Fruit fly (Drosophila melanogaster): Measurements from ENCODE around the gene CG34437.

The CG34437 gene

DNA sequence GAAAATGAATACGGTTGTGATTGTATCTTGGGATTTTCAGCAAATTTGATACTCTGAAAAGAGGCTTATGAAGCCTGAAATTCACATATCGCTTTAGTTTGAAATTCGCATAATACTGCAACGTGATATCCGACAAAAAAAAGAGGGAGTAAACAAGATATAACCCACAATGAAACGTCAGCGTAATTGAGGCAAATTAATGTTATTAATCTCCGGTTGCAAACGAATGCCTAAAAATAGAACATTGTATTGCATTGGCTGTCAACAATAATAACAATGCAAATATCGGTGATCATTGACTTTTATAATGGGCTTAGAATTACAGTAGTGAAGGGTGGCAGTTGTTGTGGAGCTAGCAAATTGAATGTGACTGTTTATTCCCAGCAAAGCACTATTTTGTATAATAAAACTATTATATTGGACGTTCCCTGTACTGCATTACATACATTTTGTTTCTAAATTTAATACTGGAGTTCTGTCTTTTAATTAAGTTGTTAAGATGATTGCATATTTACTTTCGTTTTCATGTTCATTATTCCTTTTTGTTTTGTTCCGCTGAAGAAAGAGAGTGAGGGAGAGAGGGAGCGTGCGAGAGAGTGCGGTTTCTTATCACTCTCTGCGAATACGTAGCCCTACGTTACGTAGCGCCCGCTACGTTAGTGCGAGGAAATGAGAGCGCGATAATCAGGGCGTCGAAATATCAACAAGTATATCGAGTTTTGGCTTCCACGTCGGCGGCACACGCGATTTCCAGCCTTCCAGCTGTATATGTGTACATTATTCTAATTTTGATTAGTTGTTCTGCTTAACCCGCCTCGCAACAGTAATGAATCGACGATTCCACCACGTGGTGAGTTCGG is 47.0 kb downstream of the CG34437 start (continued):
- no peak for TF ChIP-seq D19B (GFP tag; optimal IDR thresholded peaks at IDR 0.05)
- TF ChIP-seq lov (optimal IDR thresholded peaks at IDR 0.05): no peak
- TF ChIP-seq lov (GFP tag; IDR thresholded peaks at IDR 0.05): no peak
- no peak for TF ChIP-seq NfI (GFP tag; optimal IDR thresholded peaks at IDR 0.05)
- peak; percentile 50 for TF ChIP-seq CG15479 (GFP tag; optimal IDR thresholded peaks at IDR 0.05)
- no peak for TF ChIP-seq CG6813 (GFP tag; optimal IDR thresholded peaks at IDR 0.05)
- TF ChIP-seq CG16779 (GFP tag; IDR thresholded peaks at IDR 0.05): no peak
- no peak for TF ChIP-seq CG3847 (GFP tag; IDR thresholded peaks at IDR 0.05)
- no peak for TF ChIP-seq slp2 (GFP tag; optimal IDR thresholded peaks at IDR 0.05)
- TF ChIP-seq CG7839 (tag; optimal IDR thresholded peaks at IDR 0.05): no peak
- TF ChIP-seq ab (GFP tag; optimal IDR thresholded peaks at IDR 0.05): no peak
- TF ChIP-seq mld (GFP tag; IDR thresholded peaks at IDR 0.05; ENCODE audit: partially characterized antibody): no peak
- peak; percentile 12 for TF ChIP-seq CG2120 (GFP tag; optimal IDR thresholded peaks at IDR 0.05)
- no peak for TF ChIP-seq wdn (GFP tag; IDR thresholded peaks at IDR 0.05)
- no peak for TF ChIP-seq twi (tag; optimal IDR thresholded peaks at IDR 0.05)
- TF ChIP-seq Atf6 (GFP tag; IDR thresholded peaks at IDR 0.05): peak; percentile 25; the same call in 1 of the 2 replicates
- peak; percentile 47; the same call in 2 of the 3 replicates for TF ChIP-seq zen2 (GFP tag; IDR thresholded peaks at IDR 0.05; ENCODE audit: partially characterized antibody)
- TF ChIP-seq Lim3 (GFP tag; IDR thresholded peaks at IDR 0.05): no peak
- TF ChIP-seq tup (GFP tag; optimal IDR thresholded peaks at IDR 0.05): no peak
- TF ChIP-seq Dref (GFP tag; IDR thresholded peaks at IDR 0.05): 0 out of 2 replicates have a peak, but pooled peaks have one; percentile 21
- TF ChIP-seq gce (GFP tag; IDR thresholded peaks at IDR 0.05): no peak
- TF ChIP-seq Deaf1 (tag; optimal IDR thresholded peaks at IDR 0.05): peak; percentile 7
- TF ChIP-seq CG31365 (tag; optimal IDR thresholded peaks at IDR 0.05): no peak
- TF ChIP-seq CG1529 (GFP tag; optimal IDR thresholded peaks at IDR 0.05): no peak
- no peak for TF ChIP-seq CG8944 (GFP tag; optimal IDR thresholded peaks at IDR 0.05)
- TF ChIP-seq ttk (GFP tag; IDR thresholded peaks at IDR 0.05): no peak
- TF ChIP-seq Ssrp (tag; optimal IDR thresholded peaks at IDR 0.05): no peak
- TF ChIP-seq Opbp (GFP tag; IDR thresholded peaks at IDR 0.05; ENCODE audit: partially characterized antibody): no peak
- no peak for TF ChIP-seq jumu (GFP tag; optimal IDR thresholded peaks at IDR 0.05)
- TF ChIP-seq tin (GFP tag; optimal IDR thresholded peaks at IDR 0.05): no peak
- no peak for TF ChIP-seq HLH3B (GFP tag; IDR thresholded peaks at IDR 0.05)
- TF ChIP-seq chinmo (GFP tag; IDR thresholded peaks at IDR 0.05; ENCODE audit: partially characterized antibody): peak; percentile 87; the same call in 3 of the 4 replicates
- no peak for TF ChIP-seq Kr (GFP tag; optimal IDR thresholded peaks at IDR 0.05)
- no peak for TF ChIP-seq dati (GFP tag; IDR thresholded peaks at IDR 0.05)
- TF ChIP-seq al (GFP tag; IDR thresholded peaks at IDR 0.05): no peak
- TF ChIP-seq NC2β (GFP tag; optimal IDR thresholded peaks at IDR 0.05): no peak
- no peak for TF ChIP-seq ftz-f1 (GFP tag; optimal IDR thresholded peaks at IDR 0.05)
- TF ChIP-seq yki (optimal IDR thresholded peaks at IDR 0.05): peak; percentile 43
- TF ChIP-seq gro (GFP tag; optimal IDR thresholded peaks at IDR 0.05): peak; percentile 6
- TF ChIP-seq zfh2 (GFP tag; optimal IDR thresholded peaks at IDR 0.05): no peak
- TF ChIP-seq phol (tag; optimal IDR thresholded peaks at IDR 0.05): no peak
- no peak for TF ChIP-seq CkIIα-i1 (GFP tag; IDR thresholded peaks at IDR 0.05)
- no peak for TF ChIP-seq Ada2b (GFP tag; IDR thresholded peaks at IDR 0.05)
- no peak for TF ChIP-seq CG10654 (GFP tag; optimal IDR thresholded peaks at IDR 0.05)
- no peak; the same call in 1 of the 2 replicates for TF ChIP-seq crol (GFP tag; IDR thresholded peaks at IDR 0.05)
- no peak for TF ChIP-seq CG14014 (GFP tag; IDR thresholded peaks at IDR 0.05)
- no peak for TF ChIP-seq danr (GFP tag; IDR thresholded peaks at IDR 0.05)
- no peak for TF ChIP-seq zfh1 (GFP tag; IDR thresholded peaks at IDR 0.05)
- TF ChIP-seq CG11504 (tag; optimal IDR thresholded peaks at IDR 0.05): no peak
- peak; percentile 17 for TF ChIP-seq grn (GFP tag; optimal IDR thresholded peaks at IDR 0.05)
- no peak for TF ChIP-seq CG8765 (GFP tag; IDR thresholded peaks at IDR 0.05)

Measured in whole organism, embryonic.